Worm (Caenorhabditis elegans): ENCODE results near the gene Y37D8A.6.

Y37D8A.6 gene

DNA sequence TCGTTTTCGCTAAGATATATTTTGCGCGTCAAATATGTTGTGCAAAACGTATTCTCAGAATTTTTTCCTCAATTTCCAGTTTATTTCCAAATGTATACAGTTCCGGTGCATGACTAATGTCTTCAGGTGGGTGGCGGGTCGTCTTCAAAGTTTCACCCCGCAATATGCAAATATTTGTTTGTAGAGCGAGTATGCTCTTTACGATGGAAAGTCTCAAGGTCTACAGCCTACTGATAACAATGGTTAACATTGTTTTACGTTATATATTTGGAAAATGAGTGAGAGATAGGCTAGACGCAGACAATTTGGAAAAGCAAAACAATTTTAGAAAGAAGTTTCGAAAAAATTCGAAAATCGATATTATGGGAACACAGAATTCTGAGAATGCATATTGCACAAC lies 47.8 kb upstream of the Y37D8A.6 start:
- TF ChIP-seq lin-39 (tag; optimal IDR thresholded peaks at IDR 0.05) (no peak), efl-3 (GFP tag; optimal IDR thresholded peaks at IDR 0.05) (no peak), nhr-76 (tag; optimal IDR thresholded peaks at IDR 0.05) (no peak), lin-35 (GFP tag; optimal IDR thresholded peaks at IDR 0.05) (peak in 1 of 2 experiments; percentile 3), mab-9 (GFP tag; IDR thresholded peaks at IDR 0.05) (no peak)

DNA sequence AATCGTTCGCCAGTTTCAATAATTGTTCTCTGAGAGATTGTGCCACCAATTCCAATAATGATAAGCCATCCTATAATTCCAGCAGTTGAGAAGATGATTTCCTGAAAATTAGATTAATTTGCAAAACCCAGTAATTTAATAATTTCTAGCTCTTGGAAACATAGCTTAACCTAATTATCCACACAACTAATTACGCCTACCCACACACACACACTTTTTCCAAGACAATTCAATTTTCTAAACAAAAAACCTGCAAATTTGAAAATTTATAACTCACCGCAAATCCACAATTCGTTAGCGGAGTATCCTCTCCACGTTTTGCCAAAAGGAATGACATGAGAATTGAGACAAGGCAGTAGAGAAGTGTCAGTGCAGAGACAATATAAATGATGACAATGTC lies 46.4 kb upstream of the Y37D8A.6 start:
- TF ChIP-seq nhr-11 (tag; optimal IDR thresholded peaks at IDR 0.05): no peak
- TF ChIP-seq aha-1 (tag; optimal IDR thresholded peaks at IDR 0.05): no peak
- peak; percentile 24 for TF ChIP-seq lin-14 (GFP tag; optimal IDR thresholded peaks at IDR 0.05)

DNA sequence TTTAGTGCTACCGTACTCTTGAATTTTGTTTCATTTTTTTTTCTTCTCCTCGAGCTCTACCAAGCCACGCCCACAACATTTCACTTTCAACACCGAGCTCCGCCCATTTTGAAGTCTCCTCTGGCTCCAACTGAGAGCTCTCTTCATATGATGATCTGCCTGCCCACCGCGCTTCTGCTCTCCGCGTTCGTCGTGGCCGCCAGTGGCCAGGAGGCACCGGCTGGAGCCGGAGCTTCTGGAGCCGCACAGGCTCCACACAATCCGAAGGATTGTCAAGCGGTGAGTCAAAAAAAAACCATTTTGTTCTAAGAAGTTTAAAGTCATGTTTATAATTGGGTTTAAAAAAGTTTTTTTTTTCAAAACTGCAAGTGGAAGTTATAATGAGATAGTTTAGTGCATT lies 40.3 kb upstream of the Y37D8A.6 start, which contains the start of gene flp-14:
Gene flp-14, plus strand, starts transcription at position 146 of the 400 bp plus-strand sequence.
- TF ChIP-seq efl-1 (optimal IDR thresholded peaks at IDR 0.05): no peak
- peak in 1 of 2 experiments; percentile 71 for TF ChIP-seq efl-1 (GFP tag; optimal IDR thresholded peaks at IDR 0.05 in 1 of 2)
- TF ChIP-seq mep-1 (tag; optimal IDR thresholded peaks at IDR 0.05): no peak
- no peak for TF ChIP-seq hlh-4 (tag; optimal IDR thresholded peaks at IDR 0.05)
- no peak for TF ChIP-seq fkh-10 (GFP tag; optimal IDR thresholded peaks at IDR 0.05)
- TF ChIP-seq nhr-84 (tag; optimal IDR thresholded peaks at IDR 0.05): no peak
- no peak for TF ChIP-seq lin-13 (GFP tag; optimal IDR thresholded peaks at IDR 0.05)
- TF ChIP-seq sup-37 (GFP tag; optimal IDR thresholded peaks at IDR 0.05): no peak
- TF ChIP-seq nhr-85 (tag): no peak
- TF ChIP-seq vab-15 (tag; optimal IDR thresholded peaks at IDR 0.05): no peak

DNA sequence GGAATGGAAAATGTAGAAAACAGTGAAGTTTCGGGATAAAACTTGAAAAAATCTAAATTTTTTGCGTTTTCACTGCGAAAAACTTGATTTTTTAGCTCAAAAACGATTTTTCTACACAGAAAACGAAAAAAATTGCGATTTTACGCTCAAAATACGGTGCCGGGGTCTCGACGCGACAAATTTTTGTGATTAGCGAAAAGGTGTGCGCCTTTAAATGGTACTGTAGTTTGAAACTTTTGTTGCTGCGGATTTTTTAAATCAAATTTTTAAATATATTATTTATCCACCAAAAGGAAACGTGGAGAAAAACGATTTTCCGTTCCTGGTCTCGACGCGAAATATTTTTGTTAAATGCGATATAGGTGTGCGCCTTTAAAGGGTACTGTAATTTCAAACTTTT lies 37.1 kb upstream of the Y37D8A.6 start:
- TF ChIP-seq xbp-1 (tag; optimal IDR thresholded peaks at IDR 0.05) (no peak), nhr-20 (tag; optimal IDR thresholded peaks at IDR 0.05) (no peak), unc-62 (GFP tag; optimal IDR thresholded peaks at IDR 0.05) (no peak), nhr-77 (tag; optimal IDR thresholded peaks at IDR 0.05) (no peak), nhr-19 (GFP tag; conservative IDR thresholded peaks at IDR 0.05) (no peak), lin-14 (GFP tag; optimal IDR thresholded peaks at IDR 0.05) (no peak), egl-27 (tag; optimal IDR thresholded peaks at IDR 0.05) (no peak), alr-1 (tag; optimal IDR thresholded peaks at IDR 0.05; ENCODE audit: borderline replicate concordance) (no peak), snu-23 (GFP tag; optimal IDR thresholded peaks at IDR 0.05) (no peak), vab-15 (tag; optimal IDR thresholded peaks at IDR 0.05) (no peak), mab-9 (GFP tag; IDR thresholded peaks at IDR 0.05) (no peak)

DNA sequence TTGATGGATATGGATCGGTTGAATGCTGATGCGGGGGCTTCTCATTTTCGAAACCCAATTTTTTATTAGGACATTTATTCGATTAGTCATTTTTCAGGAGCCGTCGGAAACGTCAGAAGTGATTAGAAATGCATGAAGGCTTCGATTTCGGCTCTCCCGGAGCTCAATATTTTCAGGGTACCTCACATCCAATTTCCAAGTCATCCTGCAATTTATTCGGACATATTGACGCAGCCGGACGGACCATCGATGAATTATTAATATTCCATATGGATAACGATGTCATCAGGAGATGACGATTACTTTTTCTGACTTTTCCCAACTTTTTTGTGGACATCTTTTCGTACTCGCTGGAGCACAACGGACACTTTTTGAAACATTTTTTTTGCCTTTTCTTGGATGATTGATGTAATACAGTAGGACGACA lies 36.5 kb upstream of the Y37D8A.6 start:
- TF ChIP-seq nhr-85 (tag) (peak; percentile 78), zip-4 (GFP tag; optimal IDR thresholded peaks at IDR 0.05) (peak; percentile 22), nhr-20 (tag; optimal IDR thresholded peaks at IDR 0.05) (peak; percentile 16), ama-1 (optimal IDR thresholded peaks at IDR 0.05) (peak; percentile 70), lin-13 (GFP tag; optimal IDR thresholded peaks at IDR 0.05) (peak; percentile 30), efl-1 (optimal IDR thresholded peaks at IDR 0.05) (peak; percentile 23 to 33), efl-1 (GFP tag; optimal IDR thresholded peaks at IDR 0.05 in 1 of 2) (peak in 1 of 2 experiments; percentile 34), fos-1 (tag; optimal IDR thresholded peaks at IDR 0.05) (peak; percentile 46), rnt-1 (tag; optimal IDR thresholded peaks at IDR 0.05) (peak; percentile 2), lsy-2 (tag; optimal IDR thresholded peaks at IDR 0.05) (peak; percentile 2 to 66), nhr-71 (tag; optimal IDR thresholded peaks at IDR 0.05) (peak; percentile 62), sptf-1 (tag; optimal IDR thresholded peaks at IDR 0.05) (no peak), nhr-47 (tag; optimal IDR thresholded peaks at IDR 0.05) (peak; percentile 48), unc-86 (tag; optimal IDR thresholded peaks at IDR 0.05) (peak; percentile 19), pqm-1 (tag; optimal IDR thresholded peaks at IDR 0.05) (no peak), sox-4 (tag; optimal IDR thresholded peaks at IDR 0.05) (no peak), dsc-1 (tag; optimal IDR thresholded peaks at IDR 0.05) (no peak), nhr-90 (tag; optimal IDR thresholded peaks at IDR 0.05; ENCODE audit: poor library complexity) (peak; percentile 69), lin-35 (GFP tag; optimal IDR thresholded peaks at IDR 0.05) (peak in 1 of 2 experiments; percentile 28), swsn-7 (tag; optimal IDR thresholded peaks at IDR 0.05) (peak; percentile 38), tbx-2 (tag; optimal IDR thresholded peaks at IDR 0.05) (peak; percentile 19), snu-23 (GFP tag; optimal IDR thresholded peaks at IDR 0.05) (peak; percentile 28), nhr-19 (GFP tag; conservative IDR thresholded peaks at IDR 0.05) (peak; percentile 22; the same call in 1 of the 2 replicates), efl-3 (GFP tag; optimal IDR thresholded peaks at IDR 0.05) (no peak), pag-3 (tag; optimal IDR thresholded peaks at IDR 0.05; ENCODE audit: borderline replicate concordance, insufficient read depth) (no peak)

Data from whole organism, L1 larva.